Fruit fly (Drosophila melanogaster): ENCODE results near the gene CG32262.

CG32262 gene

DNA sequence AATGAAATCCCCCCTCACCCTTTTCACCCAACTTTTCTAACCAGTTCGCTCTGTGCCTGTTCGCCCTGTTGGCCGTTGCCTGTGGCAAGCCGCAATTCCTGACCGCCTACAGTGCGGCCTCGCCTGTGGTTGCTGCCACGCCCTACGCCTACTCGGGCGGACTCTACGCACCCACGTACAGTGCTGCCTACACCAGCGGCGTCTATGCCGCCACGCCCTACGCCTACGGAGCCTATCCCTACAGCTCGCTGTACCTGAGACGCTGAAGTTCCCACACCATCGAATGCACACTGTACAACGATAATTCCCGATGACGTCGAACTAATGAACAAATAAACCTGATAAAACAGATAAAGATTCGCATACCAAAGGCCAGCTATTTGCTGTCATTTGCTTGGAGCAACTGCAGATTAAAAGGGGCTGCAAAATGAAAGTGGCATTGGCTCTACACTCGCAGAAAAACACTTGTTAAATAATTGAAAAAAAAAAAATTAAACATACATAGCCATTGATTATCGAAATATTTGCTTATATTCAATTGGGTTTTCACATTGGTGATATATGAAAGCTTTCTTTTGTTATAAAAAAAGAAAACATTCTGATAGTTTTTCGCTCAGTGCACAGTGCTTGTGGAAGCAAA is 18.8 kb downstream of the CG32262 start (continued):
- TF ChIP-seq CG13894 (tag; optimal IDR thresholded peaks at IDR 0.05) (no peak), ttk (GFP tag; IDR thresholded peaks at IDR 0.05) (no peak), Neu2 (GFP tag; optimal IDR thresholded peaks at IDR 0.05; ENCODE audit: borderline replicate concordance) (no peak), nerfin-1 (tag; optimal IDR thresholded peaks at IDR 0.05) (no peak), CG7271 (tag; optimal IDR thresholded peaks at IDR 0.05) (no peak), psq (GFP tag; optimal IDR thresholded peaks at IDR 0.05) (no peak), chif (GFP tag; optimal IDR thresholded peaks at IDR 0.05) (peak in 1 of 2 experiments; percentile 7), CG10431 (GFP tag; optimal IDR thresholded peaks at IDR 0.05) (no peak), Drgx (GFP tag; IDR thresholded peaks at IDR 0.05) (no peak), Vsx1 (GFP tag; optimal IDR thresholded peaks at IDR 0.05) (no peak), chinmo (GFP tag; IDR thresholded peaks at IDR 0.05; ENCODE audit: partially characterized antibody) (no peak), HLH3B (GFP tag; IDR thresholded peaks at IDR 0.05) (no peak), H2.0 (GFP tag; IDR thresholded peaks at IDR 0.05) (0 out of 2 replicates have a peak, but pooled peaks have one; percentile 25), ken (GFP tag; IDR thresholded peaks at IDR 0.05) (0 out of 3 replicates have a peak, but pooled peaks have one; percentile 7), CG43689 (GFP tag; IDR thresholded peaks at IDR 0.05) (no peak), schlank (tag; optimal IDR thresholded peaks at IDR 0.05) (no peak), Fer2 (tag; optimal IDR thresholded peaks at IDR 0.05) (no peak), CkIIα-i1 (GFP tag; IDR thresholded peaks at IDR 0.05) (no peak), shn (GFP tag; optimal IDR thresholded peaks at IDR 0.05) (no peak), B-H2 (GFP tag; optimal IDR thresholded peaks at IDR 0.05) (no peak), CG12155 (GFP tag; optimal IDR thresholded peaks at IDR 0.05) (no peak), Ets97D (GFP tag; optimal IDR thresholded peaks at IDR 0.05) (no peak), wor (GFP tag; IDR thresholded peaks at IDR 0.05) (no peak), CG4707 (GFP tag; optimal IDR thresholded peaks at IDR 0.05) (no peak), sna (GFP tag; IDR thresholded peaks at IDR 0.05; ENCODE audit: partially characterized antibody) (no peak), hth (optimal IDR thresholded peaks at IDR 0.05) (no peak), CG2678 (tag; optimal IDR thresholded peaks at IDR 0.05) (no peak), CG6272 (GFP tag; IDR thresholded peaks at IDR 0.05) (no peak), ranshi (GFP tag; IDR thresholded peaks at IDR 0.05) (no peak), CG33557 (GFP tag; optimal IDR thresholded peaks at IDR 0.05) (no peak), stc (GFP tag; IDR thresholded peaks at IDR 0.05) (no peak), Dll (GFP tag; IDR thresholded peaks at IDR 0.05; ENCODE audit: partially characterized antibody) (no peak), CG7745 (tag; optimal IDR thresholded peaks at IDR 0.05) (no peak), dysf (GFP tag; IDR thresholded peaks at IDR 0.05) (peak; percentile 52), dmrt11E (tag; optimal IDR thresholded peaks at IDR 0.05) (no peak), CG5953 (GFP tag; IDR thresholded peaks at IDR 0.05) (no peak), gem (tag; optimal IDR thresholded peaks at IDR 0.05) (peak; percentile 50), CG6765 (GFP tag; optimal IDR thresholded peaks at IDR 0.05) (no peak), Hr51 (GFP tag; optimal IDR thresholded peaks at IDR 0.05) (peak in 1 of 2 experiments; percentile 8), CG4854 (GFP tag; optimal IDR thresholded peaks at IDR 0.05) (no peak), ERR (GFP tag; optimal IDR thresholded peaks at IDR 0.05) (no peak), CG2712 (tag; optimal IDR thresholded peaks at IDR 0.05) (no peak), ab (GFP tag; optimal IDR thresholded peaks at IDR 0.05) (no peak), CG11504 (tag; optimal IDR thresholded peaks at IDR 0.05) (peak; percentile 8), CG2875 (GFP tag; optimal IDR thresholded peaks at IDR 0.05) (no peak), CG7786 (GFP tag; optimal IDR thresholded peaks at IDR 0.05) (no peak), CG2889 (GFP tag; IDR thresholded peaks at IDR 0.05) (no peak), tup (GFP tag; optimal IDR thresholded peaks at IDR 0.05) (no peak), Max (GFP tag; optimal IDR thresholded peaks at IDR 0.05) (no peak), MESR4 (GFP tag; optimal IDR thresholded peaks at IDR 0.05) (no peak)
